Worm (Caenorhabditis elegans) whole organism, mixed stage, embryonic: ENCODE data around the gene lgg-1.

Experiments
- elt-1 ChIP-seq: sonication (generic microtip); optimal IDR thresholded peaks from 2 replicates; lab custom pipeline; 2017; ENCODE audit warnings: missing genetic modification characterization, mild to moderate bottlenecking, missing compliant biosample characterization, antibody characterized with exemption, moderate library complexity, borderline replicate concordance; ENCODE audit not compliant: insufficient read depth
- lin-13 ChIP-seq: fragments of 150-350 bp; optimal IDR thresholded peaks from 2 replicates; lab custom pipeline; 2014; ENCODE audit warnings: missing biosample characterization, missing genetic modification characterization
- mab-5 ChIP-seq: fragments of 150-350 bp; optimal IDR thresholded peaks from 2 replicates; lab custom pipeline; 2014; ENCODE audit warnings: missing biosample characterization, missing genetic modification characterization
- mep-1 ChIP-seq: fragments of 150-350 bp; optimal IDR thresholded peaks from 2 replicates; lab custom pipeline; 2017; ENCODE audit warnings: missing biosample characterization, missing genetic modification reagents, missing genetic modification characterization, inconsistent platforms
- nhr-237 ChIP-seq: fragments of 150-350 bp; optimal IDR thresholded peaks from 2 replicates; lab custom pipeline; 2014; ENCODE audit warnings: missing biosample characterization, missing genetic modification characterization
- nhr-28 ChIP-seq: fragments of 150-350 bp; optimal IDR thresholded peaks from 2 replicates; lab custom pipeline; 2014; ENCODE audit warnings: missing biosample characterization, missing genetic modification characterization
- nhr-76 ChIP-seq: sonication (generic microtip); optimal IDR thresholded peaks from 2 replicates; lab custom pipeline; 2017; ENCODE audit warnings: missing biosample characterization, missing genetic modification characterization
- pha-4 ChIP-seq: fragments of 150-350 bp; optimal IDR thresholded peaks from 2 replicates; lab custom pipeline; 2018; ENCODE audit warnings: missing biosample characterization, missing genetic modification reagents, missing genetic modification characterization
- sem-2 ChIP-seq: fragments of 200-800 bp; sonication (Bioruptor generic); optimal IDR thresholded peaks from 2 replicates; lab custom pipeline; 2018; ENCODE audit warnings: mild to moderate bottlenecking, missing genetic modification characterization, missing compliant biosample characterization
- unc-62 ChIP-seq: fragments of 150-350 bp; optimal IDR thresholded peaks from 2 replicates; lab custom pipeline; 2014; ENCODE audit warnings: missing biosample characterization, missing genetic modification reagents, missing genetic modification characterization

DNA sequence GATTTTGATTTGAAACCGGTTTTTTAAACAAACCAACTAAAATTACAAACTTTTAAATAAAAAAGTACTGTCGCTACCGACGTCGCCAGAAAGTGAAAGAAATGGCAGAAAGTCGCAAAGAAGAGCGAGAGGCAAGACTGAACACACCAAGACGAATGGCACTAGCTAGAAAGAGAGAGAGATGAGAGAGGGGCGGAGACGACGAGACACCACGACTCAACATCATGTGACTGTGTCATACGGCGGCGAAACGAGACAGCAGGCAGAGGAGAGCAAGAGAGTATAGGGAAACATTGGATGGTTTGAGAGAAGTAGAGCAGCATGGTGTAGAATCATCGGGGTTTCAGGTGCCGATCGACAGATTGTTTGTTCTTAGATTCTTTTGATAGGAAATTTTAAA, 841 bp upstream of the lgg-1 start:
- peak; percentile 91 for TF ChIP-seq pha-4 (tag; lab: Kevin White, UChicago)
- TF ChIP-seq nhr-237 (tag; lab: Kevin White, UChicago), result peak; percentile 29
- peak; percentile 83 for TF ChIP-seq unc-62
- no peak for TF ChIP-seq nhr-28 (tag; lab: Kevin White, UChicago)
- TF ChIP-seq sem-2 (GFP tag; lab: Kevin White, UChicago), result no peak
- TF ChIP-seq mep-1 (tag; lab: Kevin White, UChicago), result peak; percentile 74
- no peak for TF ChIP-seq elt-1 (tag; lab: Kevin White, UChicago)
- TF ChIP-seq lin-13, result peak; percentile 4
- no peak for TF ChIP-seq nhr-76 (tag; lab: Kevin White, UChicago)
- no peak for TF ChIP-seq mab-5 (tag; lab: Kevin White, UChicago)
